Fruit fly (Drosophila melanogaster) whole organism, prepupa: ENCODE data around the gene nAChRalpha1.

Source experiments
- CG3919 ChIP-seq: fragments of 200-800 bp; sonication (Bioruptor generic); optimal IDR thresholded peaks from 3 replicates; lab custom pipeline; 2016; ENCODE audit warnings: missing biosample characterization, missing genetic modification characterization
- Eip75B ChIP-seq: fragments of 200-800 bp; sonication (Bioruptor generic); optimal IDR thresholded peaks from 3 replicates; lab custom pipeline; 2016; ENCODE audit warnings: missing biosample characterization, missing genetic modification characterization
- Hr39 ChIP-seq: fragments of 200-800 bp; sonication (Bioruptor generic); optimal IDR thresholded peaks from 2 replicates; lab custom pipeline; 2016; ENCODE audit warnings: missing biosample characterization, missing genetic modification characterization
- Lpt ChIP-seq: fragments of 200-800 bp; sonication (Bioruptor generic); optimal IDR thresholded peaks from 3 replicates; lab custom pipeline; 2016; ENCODE audit warnings: missing biosample characterization, missing genetic modification characterization

DNA sequence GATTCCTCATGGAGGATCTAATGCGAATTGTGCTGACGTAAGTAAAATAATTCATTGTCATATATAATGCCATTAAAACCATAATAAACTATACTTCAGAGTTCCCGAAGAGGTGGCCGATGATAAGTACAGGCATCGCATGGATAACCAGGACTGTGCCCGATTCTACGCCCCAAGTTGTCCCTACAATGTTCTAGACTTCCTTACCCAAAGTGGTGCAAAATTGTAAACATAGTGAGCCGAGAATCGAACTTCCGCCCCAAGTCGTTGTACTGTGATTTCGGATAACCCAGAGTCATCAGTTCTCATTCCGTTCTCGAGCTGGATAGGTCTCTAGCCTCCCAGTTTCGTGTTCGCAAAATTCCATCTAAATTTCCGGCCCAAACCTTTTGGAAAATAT lies 94.1 kb downstream of the nAChRalpha1 start, which contains the start of gene CG33340:
- no peak for TF ChIP-seq CG3919 (GFP tag; lab: Kevin White, UChicago)
- no peak for TF ChIP-seq Eip75B (GFP tag; lab: Kevin White, UChicago)
- no peak for TF ChIP-seq Lpt (GFP tag; lab: Kevin White, UChicago)
- TF ChIP-seq Hr39 (GFP tag; lab: Kevin White, UChicago) = no peak
